Worm (Caenorhabditis elegans) whole organism, L3 larva: ENCODE data around the gene nmat-1.

Experiments
- R02D3.7 ChIP-seq: fragments of 150-350 bp; optimal IDR thresholded peaks from 2 replicates; lab custom pipeline; 2014; ENCODE audit warnings: missing biosample characterization, missing genetic modification characterization
- ZK546.5 ChIP-seq: sonication (generic microtip); optimal IDR thresholded peaks from 2 replicates; lab custom pipeline; 2017; ENCODE audit warnings: missing biosample characterization, missing genetic modification characterization
- aly-2 ChIP-seq: fragments of 150-350 bp; optimal IDR thresholded peaks from 2 replicates; lab custom pipeline; 2014; ENCODE audit warnings: missing biosample characterization, missing genetic modification characterization
- ceh-16 ChIP-seq: sonication (generic microtip); optimal IDR thresholded peaks from 2 replicates; lab custom pipeline; 2017; ENCODE audit warnings: missing biosample characterization, missing genetic modification characterization
- ceh-28 ChIP-seq: fragments of 150-350 bp; optimal IDR thresholded peaks from 2 replicates; lab custom pipeline; 2014; ENCODE audit warnings: missing biosample characterization, missing genetic modification reagents, missing genetic modification characterization
- ceh-82 ChIP-seq: fragments of 150-350 bp; optimal IDR thresholded peaks from 2 replicates; lab custom pipeline; 2014; ENCODE audit warnings: missing biosample characterization, missing genetic modification characterization
- ceh-9 ChIP-seq: sonication (generic microtip); optimal IDR thresholded peaks from 2 replicates; lab custom pipeline; 2018; ENCODE audit warnings: missing biosample characterization, missing genetic modification characterization
- daf-12 ChIP-seq: fragments of 150-350 bp; optimal IDR thresholded peaks from 2 replicates; lab custom pipeline; 2014; ENCODE audit warnings: missing biosample characterization, missing genetic modification reagents, missing genetic modification characterization
- egl-27 ChIP-seq: sonication (generic microtip); optimal IDR thresholded peaks from 4 replicates; lab custom pipeline; 2017; ENCODE audit warnings: missing biosample characterization, missing genetic modification reagents, missing genetic modification characterization
- egl-5 ChIP-seq: fragments of 150-350 bp; optimal IDR thresholded peaks from 2 replicates; lab custom pipeline; 2017; ENCODE audit warnings: missing biosample characterization, missing genetic modification reagents, missing genetic modification characterization, inconsistent platforms
- elt-1 ChIP-seq: fragments of 150-350 bp; optimal IDR thresholded peaks from 2 replicates; lab custom pipeline; 2014; ENCODE audit warnings: missing biosample characterization, missing genetic modification characterization
- elt-2 ChIP-seq: sonication (generic microtip); optimal IDR thresholded peaks from 2 replicates; lab custom pipeline; 2016; ENCODE audit warnings: missing genetic modification reagents, mild to moderate bottlenecking, missing genetic modification characterization, missing compliant biosample characterization
- eor-1 ChIP-seq, 2 experiments: fragments of 150-350 bp; optimal IDR thresholded peaks; 2 replicates each; lab custom pipeline; 2014 to 2018; ENCODE audit warnings: missing biosample characterization in 2 of 2, missing genetic modification characterization in 2 of 2
- fkh-10 ChIP-seq: sonication (generic microtip); optimal IDR thresholded peaks from 2 replicates; lab custom pipeline; 2017; ENCODE audit warnings: missing biosample characterization, missing genetic modification reagents, missing genetic modification characterization
- fkh-2 ChIP-seq: fragments of 150-350 bp; optimal IDR thresholded peaks from 2 replicates; lab custom pipeline; 2014; ENCODE audit warnings: missing biosample characterization, missing genetic modification reagents, missing genetic modification characterization
- hmg-11 ChIP-seq: sonication (generic microtip); optimal IDR thresholded peaks from 2 replicates; lab custom pipeline; 2016; ENCODE audit warnings: missing genetic modification characterization, missing compliant biosample characterization
- jun-1 ChIP-seq: fragments of 150-350 bp; optimal IDR thresholded peaks from 2 replicates; lab custom pipeline; 2014; ENCODE audit warnings: missing biosample characterization, missing genetic modification reagents, missing genetic modification characterization
- lin-15B ChIP-seq: fragments of 150-350 bp; optimal IDR thresholded peaks from 2 replicates; lab custom pipeline; 2014; ENCODE audit warnings: missing biosample characterization, missing genetic modification characterization
- lin-39 ChIP-seq: fragments of 150-350 bp; optimal IDR thresholded peaks from 2 replicates; lab custom pipeline; 2018; ENCODE audit warnings: missing biosample characterization, missing genetic modification reagents, missing genetic modification characterization
- mdl-1 ChIP-seq: fragments of 150-350 bp; optimal IDR thresholded peaks from 2 replicates; lab custom pipeline; 2014; ENCODE audit warnings: missing biosample characterization, missing genetic modification characterization
- mml-1 ChIP-seq: fragments of 150-350 bp; sonication (generic microtip); optimal IDR thresholded peaks from 3 replicates; lab custom pipeline; 2014; ENCODE audit warnings: missing biosample characterization, missing genetic modification characterization
- nfya-1 ChIP-seq: sonication (generic microtip); optimal IDR thresholded peaks from 2 replicates; lab custom pipeline; 2017; ENCODE audit warnings: missing genetic modification characterization, mild to moderate bottlenecking, missing compliant biosample characterization, antibody characterized with exemption, moderate library complexity; ENCODE audit not compliant: insufficient read depth
- nhr-11 ChIP-seq: fragments of 150-350 bp; optimal IDR thresholded peaks from 2 replicates; lab custom pipeline; 2014; ENCODE audit warnings: missing biosample characterization, missing genetic modification characterization
- nhr-12 ChIP-seq: fragments of 150-350 bp; optimal IDR thresholded peaks from 2 replicates; lab custom pipeline; 2014; ENCODE audit warnings: missing biosample characterization, missing genetic modification characterization
- nhr-23 ChIP-seq: fragments of 150-350 bp; optimal IDR thresholded peaks from 2 replicates; lab custom pipeline; 2014; ENCODE audit warnings: missing biosample characterization, missing genetic modification reagents, missing genetic modification characterization
- nhr-237 ChIP-seq: fragments of 150-350 bp; optimal IDR thresholded peaks from 2 replicates; lab custom pipeline; 2014; ENCODE audit warnings: missing biosample characterization, missing genetic modification characterization
- nhr-25 ChIP-seq: sonication (generic microtip); optimal IDR thresholded peaks from 2 replicates; lab custom pipeline; 2017; ENCODE audit warnings: missing biosample characterization, missing genetic modification characterization
- nhr-43 ChIP-seq: sonication (generic microtip); optimal IDR thresholded peaks from 2 replicates; lab custom pipeline; 2016; ENCODE audit warnings: mild to moderate bottlenecking, missing genetic modification characterization, missing compliant biosample characterization; ENCODE audit not compliant: poor library complexity, severe bottlenecking
- nhr-77 ChIP-seq: fragments of 150-350 bp; optimal IDR thresholded peaks from 2 replicates; lab custom pipeline; 2014; ENCODE audit warnings: missing biosample characterization, missing genetic modification characterization
- pha-4 ChIP-seq: fragments of 150-350 bp; optimal IDR thresholded peaks from 2 replicates; lab custom pipeline; 2014; ENCODE audit warnings: missing biosample characterization, missing genetic modification reagents, missing genetic modification characterization
- pqm-1 ChIP-seq: fragments of 150-350 bp; optimal IDR thresholded peaks from 2 replicates; lab custom pipeline; 2017; ENCODE audit warnings: missing biosample characterization, missing genetic modification characterization, inconsistent platforms
- sea-2 ChIP-seq: fragments of 150-350 bp; sonication (generic microtip); optimal IDR thresholded peaks from 4 replicates; lab custom pipeline; 2014; ENCODE audit warnings: missing biosample characterization, missing genetic modification reagents, missing genetic modification characterization
- skn-1 ChIP-seq: fragments of 150-350 bp; optimal IDR thresholded peaks from 2 replicates; lab custom pipeline; 2014; ENCODE audit warnings: missing biosample characterization, missing genetic modification characterization
- snpc-4 ChIP-seq: fragments of 150-350 bp; optimal IDR thresholded peaks from 2 replicates; lab custom pipeline; 2014; ENCODE audit warnings: missing biosample characterization, missing genetic modification characterization
- tbx-2 ChIP-seq: sonication (generic microtip); optimal IDR thresholded peaks from 2 replicates; lab custom pipeline; 2016; ENCODE audit warnings: mild to moderate bottlenecking, missing genetic modification characterization, missing compliant biosample characterization
- unc-39 ChIP-seq: sonication (generic microtip); optimal IDR thresholded peaks from 4 replicates; lab custom pipeline; 2017; ENCODE audit warnings: missing biosample characterization, missing genetic modification characterization
- zag-1 ChIP-seq: fragments of 150-350 bp; optimal IDR thresholded peaks from 2 replicates; lab custom pipeline; 2014; ENCODE audit warnings: missing biosample characterization, missing genetic modification characterization
- ztf-11 ChIP-seq: fragments of 150-350 bp; optimal IDR thresholded peaks from 2 replicates; lab custom pipeline; 2014; ENCODE audit warnings: missing biosample characterization, missing genetic modification characterization

nmat-1 gene

ce11 chrX:12017908-12018479, at the start of gene nmat-1, which contains the start of gene ucr-2.1:
Gene nmat-1 (minus strand): TSS chrX:12018043.
Gene ucr-2.1 (plus strand): TSS chrX:12018429.
- TF ChIP-seq nhr-11: no peak
- TF ChIP-seq ztf-11 (tag; lab: Kevin White, UChicago): no peak
- TF ChIP-seq elt-2 (tag; lab: Kevin White, UChicago): peak; percentile 83
- TF ChIP-seq lin-15B (tag; lab: Kevin White, UChicago): peak; percentile 83
- no peak for TF ChIP-seq daf-12 (tag; lab: Kevin White, UChicago)
- peak; percentile 83 for TF ChIP-seq lin-39 (tag; lab: Kevin White, UChicago)
- TF ChIP-seq zag-1 (tag; lab: Kevin White, UChicago): no peak
- TF ChIP-seq nhr-23 (tag; lab: Kevin White, UChicago): peak; percentile 73
- no peak for TF ChIP-seq mdl-1 (tag; lab: Kevin White, UChicago)
- TF ChIP-seq fkh-10 (GFP tag; lab: Kevin White, UChicago): peak; percentile 6
- TF ChIP-seq nhr-77 (tag; lab: Kevin White, UChicago): no peak
- no peak for TF ChIP-seq elt-1
- no peak for TF ChIP-seq egl-27 (tag; lab: Kevin White, UChicago)
- peak; percentile 69 for TF ChIP-seq nhr-43 (tag; lab: Kevin White, UChicago)
- TF ChIP-seq ceh-28 (tag; lab: Kevin White, UChicago): peak; percentile 41
- TF ChIP-seq nhr-12 (tag; lab: Kevin White, UChicago): no peak
- peak; percentile 44 for TF ChIP-seq skn-1
- peak; percentile 41 for TF ChIP-seq tbx-2 (tag; lab: Kevin White, UChicago)
- TF ChIP-seq sea-2 (GFP tag; lab: Kevin White, UChicago): no peak
- TF ChIP-seq hmg-11 (tag; lab: Kevin White, UChicago): peak; percentile 90
- peak; percentile 93 for TF ChIP-seq nhr-25 (tag; lab: Kevin White, UChicago)
- no peak for TF ChIP-seq aly-2 (tag; lab: Kevin White, UChicago)
- peak; percentile 85 for TF ChIP-seq egl-5 (tag; lab: Kevin White, UChicago)
- no peak for TF ChIP-seq ceh-9 (tag; lab: Kevin White, UChicago)
- peak; percentile 82 for TF ChIP-seq snpc-4 (tag; lab: Kevin White, UChicago)
- TF ChIP-seq jun-1 (tag; lab: Kevin White, UChicago): peak; percentile 42
- peak; percentile 71 for TF ChIP-seq nfya-1 (tag; lab: Kevin White, UChicago)
- TF ChIP-seq pqm-1: peak; percentile 68
- TF ChIP-seq pha-4 (tag; lab: Kevin White, UChicago): peak; percentile 92

ce11 chrX:12064908-12065307, 47.1 kb upstream of the nmat-1 start, which contains the start of gene lgc-23:
Gene lgc-23 (plus strand): TSS chrX:12065208.
- TF ChIP-seq eor-1 (tag; optimal IDR thresholded peaks at IDR 0.05; lab: Kevin White, UChicago) (no peak), lin-15B (tag; lab: Kevin White, UChicago) (no peak), snpc-4 (tag; lab: Kevin White, UChicago) (no peak), fkh-2 (tag; lab: Kevin White, UChicago) (no peak), pqm-1 (no peak)

ce11 chrX:12056973-12057372, 39.1 kb upstream of the nmat-1 start, which contains the start of gene B0198.3:
Gene B0198.3 (minus strand): TSS chrX:12057073.
- TF ChIP-seq nfya-1 (tag; lab: Kevin White, UChicago) (no peak), ceh-82 (no peak), mml-1 (no peak), skn-1 (no peak), mdl-1 (tag; lab: Kevin White, UChicago) (no peak), pha-4 (tag; lab: Kevin White, UChicago) (no peak), pqm-1 (no peak), lin-15B (tag; lab: Kevin White, UChicago) (no peak), tbx-2 (tag; lab: Kevin White, UChicago) (no peak), R02D3.7 (no peak), ceh-16 (tag; lab: Kevin White, UChicago) (no peak), zag-1 (tag; lab: Kevin White, UChicago) (no peak)

ce11 chrX:12038728-12039127, 20.9 kb upstream of the nmat-1 start:
- TF ChIP-seq fkh-2 (tag; lab: Kevin White, UChicago): no peak
- no peak for TF ChIP-seq ZK546.5 (tag; lab: Kevin White, UChicago)
- TF ChIP-seq lin-39 (tag; lab: Kevin White, UChicago): peak; percentile 25
- TF ChIP-seq hmg-11 (tag; lab: Kevin White, UChicago): no peak
- TF ChIP-seq nhr-25 (tag; lab: Kevin White, UChicago): no peak
- TF ChIP-seq nhr-77 (tag; lab: Kevin White, UChicago): no peak
- TF ChIP-seq nhr-237 (tag; lab: Kevin White, UChicago): no peak
- no peak for TF ChIP-seq unc-39
- TF ChIP-seq, all 47 proteins: peak for 1
